Worm (Caenorhabditis elegans) whole organism, young adult: Measurements from ENCODE around the gene fbxb-13.
A peak's percentile ranks its signal among the peaks of the same experiment; 100 is the strongest.

Source experiments
- B0035.1 ChIP-seq: sonication (generic microtip); optimal IDR thresholded peaks from 2 replicates; lab custom pipeline; 2016; ENCODE audit warnings: missing genetic modification characterization, mild to moderate bottlenecking, missing compliant biosample characterization, missing genotype, missing genetic modification reagents
- B0336.3 ChIP-seq: fragments of 200-800 bp; sonication (Bioruptor generic); IDR thresholded peaks from 2 replicates; pipeline ENCODE4 v1.3.6; 2022; ENCODE audit warnings: missing genetic modification characterization, missing compliant biosample characterization
- C06A6.2 ChIP-seq: fragments of 200-800 bp; sonication (Bioruptor generic); conservative IDR thresholded peaks from 2 replicates; pipeline ENCODE4 v1.3.6; 2022; ENCODE audit warnings: missing genetic modification characterization, missing compliant biosample characterization
- C17E4.6 ChIP-seq: fragments of 200-800 bp; sonication (Bioruptor generic); IDR thresholded peaks from 2 replicates; pipeline ENCODE4 v1.3.6; 2022; ENCODE audit warnings: missing genetic modification reagents, missing genetic modification characterization, missing compliant biosample characterization
- D2030.7 ChIP-seq: fragments of 200-800 bp; sonication (Bioruptor generic); IDR thresholded peaks from 2 replicates; pipeline ENCODE4 v1.3.6; 2022; ENCODE audit warnings: missing genetic modification reagents, missing genetic modification characterization, missing compliant biosample characterization
- F22D6.2 ChIP-seq: sonication (generic microtip); optimal IDR thresholded peaks from 2 replicates; lab custom pipeline; 2016; ENCODE audit warnings: mild to moderate bottlenecking, missing genetic modification characterization, missing compliant biosample characterization
- F39B2.1 ChIP-seq: fragments of 200-800 bp; sonication (Bioruptor generic); IDR thresholded peaks from 2 replicates; pipeline ENCODE4 v1.3.6; 2022; ENCODE audit warnings: missing genetic modification reagents, missing genetic modification characterization, missing compliant biosample characterization
- F55B11.4 ChIP-seq: sonication (generic microtip); optimal IDR thresholded peaks from 2 replicates; lab custom pipeline; 2016; ENCODE audit warnings: missing compliant biosample characterization, missing genetic modification characterization, borderline replicate concordance; ENCODE audit not compliant: insufficient read depth
- F57A8.1 ChIP-seq: fragments of 200-800 bp; sonication (Bioruptor generic); optimal IDR thresholded peaks from 2 replicates; lab custom pipeline; 2018; ENCODE audit warnings: mild to moderate bottlenecking, missing genetic modification characterization, moderate library complexity, missing compliant biosample characterization
- K12H6.12 ChIP-seq: fragments of 200-800 bp; sonication (Bioruptor generic); optimal IDR thresholded peaks from 2 replicates; lab custom pipeline; 2018; ENCODE audit warnings: mild to moderate bottlenecking, missing genetic modification characterization, missing compliant biosample characterization
- T07F8.4 ChIP-seq: sonication (generic microtip); optimal IDR thresholded peaks from 2 replicates; lab custom pipeline; 2016; ENCODE audit warnings: mild to moderate bottlenecking, missing genetic modification characterization, moderate library complexity, missing compliant biosample characterization
- akir-1 ChIP-seq: fragments of 200-800 bp; sonication (Bioruptor generic); optimal IDR thresholded peaks from 2 replicates; lab custom pipeline; 2018; ENCODE audit warnings: mild to moderate bottlenecking, missing genetic modification characterization, moderate library complexity, missing compliant biosample characterization
- aptf-3 ChIP-seq: fragments of 200-800 bp; sonication (Bioruptor generic); IDR thresholded peaks from 2 replicates; pipeline ENCODE4 v1.3.6; 2022; ENCODE audit warnings: missing genetic modification characterization, missing compliant biosample characterization
- atf-7 ChIP-seq: sonication (generic microtip); optimal IDR thresholded peaks from 2 replicates; lab custom pipeline; 2017; ENCODE audit warnings: mild to moderate bottlenecking, missing genetic modification characterization, missing compliant biosample characterization
- attf-5 ChIP-seq: fragments of 200-800 bp; sonication (Bioruptor generic); optimal IDR thresholded peaks from 2 replicates; lab custom pipeline; 2018; ENCODE audit warnings: mild to moderate bottlenecking, missing genetic modification characterization, missing compliant biosample characterization
- bed-1 ChIP-seq: fragments of 200-800 bp; sonication (Bioruptor generic); IDR thresholded peaks from 2 replicates; pipeline ENCODE4 v1.3.6; 2022; ENCODE audit warnings: missing genetic modification reagents, missing genetic modification characterization, missing compliant biosample characterization
- ceh-100 ChIP-seq: fragments of 200-800 bp; sonication (Bioruptor generic); IDR thresholded peaks from 2 replicates; pipeline ENCODE4 v1.3.6; 2022; ENCODE audit warnings: missing genetic modification reagents, missing genetic modification characterization, missing compliant biosample characterization
- ceh-40 ChIP-seq: fragments of 200-800 bp; sonication (Bioruptor generic); IDR thresholded peaks from 2 replicates; pipeline ENCODE4 v1.3.6; 2022; ENCODE audit warnings: missing genetic modification characterization, missing compliant biosample characterization
- ceh-79 ChIP-seq: sonication (generic microtip); optimal IDR thresholded peaks from 2 replicates; lab custom pipeline; 2017; ENCODE audit warnings: mild to moderate bottlenecking, missing genetic modification characterization, missing compliant biosample characterization
- egrh-3 ChIP-seq: fragments of 200-800 bp; sonication (Bioruptor generic); IDR thresholded peaks from 2 replicates; pipeline ENCODE4 v1.3.6; 2022; ENCODE audit warnings: missing genetic modification reagents, missing genetic modification characterization, missing compliant biosample characterization
- ekl-4 ChIP-seq: fragments of 200-800 bp; sonication (Bioruptor generic); IDR thresholded peaks from 2 replicates; pipeline ENCODE4 v1.3.6; 2022; ENCODE audit warnings: missing genetic modification reagents, missing genetic modification characterization, missing compliant biosample characterization
- gei-17 ChIP-seq: fragments of 200-800 bp; sonication (Bioruptor generic); optimal IDR thresholded peaks from 2 replicates; lab custom pipeline; 2018; ENCODE audit warnings: mild to moderate bottlenecking, missing genetic modification characterization, missing compliant biosample characterization
- hlh-12 ChIP-seq: sonication (generic microtip); optimal IDR thresholded peaks from 2 replicates; lab custom pipeline; 2016; ENCODE audit warnings: missing genetic modification characterization, missing compliant biosample characterization
- hlh-26 ChIP-seq: fragments of 200-800 bp; sonication (Bioruptor generic); conservative IDR thresholded peaks from 2 replicates; pipeline ENCODE4 v1.3.6; 2022; ENCODE audit warnings: missing genetic modification reagents, missing genetic modification characterization, missing compliant biosample characterization
- hmg-20 ChIP-seq: fragments of 200-800 bp; sonication (Bioruptor generic); IDR thresholded peaks from 2 replicates; pipeline ENCODE4 v1.3.6; 2022; ENCODE audit warnings: missing genetic modification reagents, missing genetic modification characterization, missing compliant biosample characterization
- let-607 ChIP-seq, 2 experiments: fragments of 200-800 bp in 1 of 2; sonication (Bioruptor generic) in 1 of 2; sonication (generic microtip) in 1 of 2; optimal IDR thresholded peaks; 2 replicates each; lab custom pipeline; 2016 to 2018; ENCODE audit warnings: mild to moderate bottlenecking in 2 of 2, missing compliant biosample characterization in 2 of 2, missing genetic modification characterization in 2 of 2, moderate library complexity in 2 of 2, missing genotype in 1 of 2
- lin-26 ChIP-seq: fragments of 200-800 bp; sonication (Bioruptor generic); IDR thresholded peaks from 2 replicates; pipeline ENCODE4 v1.3.6; 2022; ENCODE audit warnings: missing genetic modification reagents, missing genetic modification characterization, missing compliant biosample characterization
- lsl-1 ChIP-seq: fragments of 200-800 bp; sonication (Bioruptor generic); optimal IDR thresholded peaks from 2 replicates; lab custom pipeline; 2018; ENCODE audit warnings: mild to moderate bottlenecking, missing genetic modification characterization, moderate library complexity, missing compliant biosample characterization
- lsy-27 ChIP-seq: sonication (generic microtip); optimal IDR thresholded peaks from 2 replicates; lab custom pipeline; 2017; ENCODE audit warnings: missing genetic modification characterization, mild to moderate bottlenecking, missing compliant biosample characterization, antibody characterized with exemption, missing genotype, borderline replicate concordance; ENCODE audit not compliant: insufficient read depth
- madf-10 ChIP-seq: sonication (generic microtip); optimal IDR thresholded peaks from 2 replicates; lab custom pipeline; 2016; ENCODE audit warnings: mild to moderate bottlenecking, missing genetic modification characterization, missing compliant biosample characterization
- madf-8 ChIP-seq: fragments of 200-800 bp; sonication (Bioruptor generic); conservative IDR thresholded peaks from 2 replicates; pipeline ENCODE4 v1.3.6; 2022; ENCODE audit warnings: missing genetic modification reagents, missing genetic modification characterization, missing compliant biosample characterization
- mcd-1 ChIP-seq: fragments of 200-800 bp; sonication (Bioruptor generic); IDR thresholded peaks from 2 replicates; pipeline ENCODE4 v1.3.6; 2022; ENCODE audit warnings: missing genetic modification reagents, missing genetic modification characterization, missing compliant biosample characterization
- nfyb-1 ChIP-seq: fragments of 200-800 bp; sonication (Bioruptor generic); IDR thresholded peaks from 2 replicates; pipeline ENCODE4 v1.3.6; 2022; ENCODE audit warnings: missing genetic modification reagents, missing genetic modification characterization, missing compliant biosample characterization
- nhr-80 ChIP-seq: sonication (generic microtip); optimal IDR thresholded peaks from 2 replicates; lab custom pipeline; 2016; ENCODE audit warnings: missing genetic modification characterization, missing compliant biosample characterization
- rcor-1 ChIP-seq: fragments of 200-800 bp; sonication (Bioruptor generic); IDR thresholded peaks from 2 replicates; pipeline ENCODE4 v1.3.6; 2022; ENCODE audit warnings: missing genetic modification reagents, missing genetic modification characterization, missing compliant biosample characterization
- sdz-38 ChIP-seq: sonication (generic microtip); optimal IDR thresholded peaks from 2 replicates; lab custom pipeline; 2016; ENCODE audit warnings: missing genotype, missing genetic modification characterization, missing compliant biosample characterization
- sea-2 ChIP-seq: fragments of 200-800 bp; sonication (Bioruptor generic); IDR thresholded peaks from 2 replicates; pipeline ENCODE4 v1.3.6; 2022; ENCODE audit warnings: missing genetic modification characterization, missing compliant biosample characterization
- snpc-1.1 ChIP-seq: sonication (generic microtip); optimal IDR thresholded peaks from 2 replicates; lab custom pipeline; 2017; ENCODE audit warnings: missing genetic modification characterization, mild to moderate bottlenecking, missing compliant biosample characterization, antibody characterized with exemption, moderate library complexity, missing genotype, missing genetic modification reagents; ENCODE audit not compliant: insufficient read depth
- snpc-3.4 ChIP-seq: sonication (generic microtip); optimal IDR thresholded peaks from 2 replicates; lab custom pipeline; 2017; ENCODE audit warnings: missing genetic modification characterization, mild to moderate bottlenecking, missing compliant biosample characterization, antibody characterized with exemption, moderate library complexity, missing genotype, missing genetic modification reagents
- tbx-9 ChIP-seq: sonication (generic microtip); optimal IDR thresholded peaks from 2 replicates; lab custom pipeline; 2016; ENCODE audit warnings: borderline replicate concordance, missing genetic modification characterization, inconsistent platforms, missing compliant biosample characterization
- unc-130 ChIP-seq: sonication (generic microtip); optimal IDR thresholded peaks from 2 replicates; lab custom pipeline; 2016; ENCODE audit warnings: missing genetic modification reagents, missing genetic modification characterization, missing compliant biosample characterization
- unc-62 ChIP-seq: fragments of 150-350 bp; optimal IDR thresholded peaks from 2 replicates; lab custom pipeline; 2014; ENCODE audit warnings: missing biosample characterization, missing genetic modification reagents, missing genetic modification characterization
- ztf-18 ChIP-seq: sonication (generic microtip); optimal IDR thresholded peaks from 2 replicates; lab custom pipeline; 2016; ENCODE audit warnings: missing genotype, mild to moderate bottlenecking, missing genetic modification characterization, missing compliant biosample characterization
- ztf-22 ChIP-seq: fragments of 200-800 bp; sonication (Bioruptor generic); optimal IDR thresholded peaks from 2 replicates; lab custom pipeline; 2018; ENCODE audit warnings: mild to moderate bottlenecking, missing genetic modification characterization, moderate library complexity, missing compliant biosample characterization
- ztf-25 ChIP-seq: fragments of 200-800 bp; sonication (Bioruptor generic); IDR thresholded peaks from 2 replicates; pipeline ENCODE4 v1.3.6; 2022; ENCODE audit warnings: missing genetic modification reagents, missing genetic modification characterization, missing compliant biosample characterization
- ztf-3 ChIP-seq: fragments of 200-800 bp; sonication (Bioruptor generic); optimal IDR thresholded peaks from 2 replicates; lab custom pipeline; 2018; ENCODE audit warnings: mild to moderate bottlenecking, missing genetic modification characterization, missing compliant biosample characterization

fbxb-13 gene

ce11 chrII:1816053-1816452, 28.0 kb downstream of the fbxb-13 start:
- TF ChIP-seq nhr-80 (no peak), ceh-40 (GFP tag; lab: Robert Waterston, UW) (no peak), hlh-26 (GFP tag; lab: Robert Waterston, UW) (no peak), attf-5 (no peak), F55B11.4 (no peak), ceh-100 (GFP tag; lab: Robert Waterston, UW) (no peak), ceh-79 (no peak), tbx-9 (tag; lab: Kevin White, UChicago) (no peak), F57A8.1 (GFP tag; lab: Kevin White, UChicago) (no peak), aptf-3 (GFP tag; lab: Robert Waterston, UW) (no peak), egrh-3 (GFP tag; lab: Robert Waterston, UW) (no peak), unc-62 (no peak), ztf-18 (tag; lab: Kevin White, UChicago) (no peak), atf-7 (no peak), B0035.1 (tag; lab: Kevin White, UChicago) (no peak), C17E4.6 (no peak), T07F8.4 (tag; lab: Kevin White, UChicago) (no peak), F39B2.1 (GFP tag; lab: Robert Waterston, UW) (no peak), lin-26 (GFP tag; lab: Robert Waterston, UW) (no peak), madf-10 (tag; lab: Kevin White, UChicago) (no peak)

ce11 chrII:1818300-1818699, 30.2 kb downstream of the fbxb-13 start, which contains the start of gene fbxb-10:
Gene fbxb-10 (minus strand): TSS chrII:1818400.
- TF ChIP-seq lsy-27 (tag; lab: Kevin White, UChicago): no peak
- TF ChIP-seq mcd-1: no peak
- TF ChIP-seq D2030.7 (GFP tag; lab: Robert Waterston, UW): no peak
- no peak for TF ChIP-seq ztf-25
- no peak for TF ChIP-seq F39B2.1 (GFP tag; lab: Robert Waterston, UW)
- TF ChIP-seq rcor-1 (GFP tag; lab: Robert Waterston, UW): no peak
- no peak for TF ChIP-seq F57A8.1 (GFP tag; lab: Kevin White, UChicago)
- TF ChIP-seq ceh-100 (GFP tag; lab: Robert Waterston, UW): no peak
- TF ChIP-seq ekl-4: no peak
- no peak for TF ChIP-seq akir-1 (GFP tag; lab: Kevin White, UChicago)
- TF ChIP-seq sdz-38 (tag; lab: Kevin White, UChicago): no peak
- no peak for TF ChIP-seq B0336.3
- no peak for TF ChIP-seq hlh-12 (tag; lab: Kevin White, UChicago)
- TF ChIP-seq snpc-3.4: no peak
- no peak for TF ChIP-seq nfyb-1 (GFP tag; lab: Robert Waterston, UW)
- TF ChIP-seq snpc-1.1 (tag; lab: Kevin White, UChicago): no peak
- no peak for TF ChIP-seq ztf-22 (GFP tag; lab: Kevin White, UChicago)
- no peak for TF ChIP-seq bed-1 (GFP tag; lab: Robert Waterston, UW)

ce11 chrII:1819944-1820570, 32.0 kb downstream of the fbxb-13 start, which contains the start of gene fbxc-19:
Gene fbxc-19 (plus strand): TSS chrII:1820479.
- TF ChIP-seq ztf-3 (GFP tag; lab: Kevin White, UChicago): no peak
- TF ChIP-seq lsl-1 (GFP tag; lab: Kevin White, UChicago): no peak
- no peak for TF ChIP-seq ceh-79
- no peak for TF ChIP-seq K12H6.12 (tag; lab: Kevin White, UChicago)
- peak; percentile 14 for TF ChIP-seq gei-17 (GFP tag; lab: Kevin White, UChicago)
- TF ChIP-seq nhr-80: peak; percentile 68
- TF ChIP-seq hmg-20: no peak
- TF ChIP-seq madf-8 (GFP tag; lab: Robert Waterston, UW): no peak
- no peak for TF ChIP-seq let-607 (tag; optimal IDR thresholded peaks at IDR 0.05; lab: Kevin White, UChicago)
- no peak for TF ChIP-seq hlh-26 (GFP tag; lab: Robert Waterston, UW)
- no peak for TF ChIP-seq C06A6.2 (GFP tag; lab: Robert Waterston, UW)
- no peak for TF ChIP-seq ztf-25
- TF ChIP-seq ztf-18 (tag; lab: Kevin White, UChicago): no peak
- TF ChIP-seq F22D6.2: no peak
- no peak for TF ChIP-seq sea-2 (GFP tag; lab: Robert Waterston, UW)
- TF ChIP-seq unc-130 (GFP tag; lab: Kevin White, UChicago): no peak
